In the genomic region with DNA sequence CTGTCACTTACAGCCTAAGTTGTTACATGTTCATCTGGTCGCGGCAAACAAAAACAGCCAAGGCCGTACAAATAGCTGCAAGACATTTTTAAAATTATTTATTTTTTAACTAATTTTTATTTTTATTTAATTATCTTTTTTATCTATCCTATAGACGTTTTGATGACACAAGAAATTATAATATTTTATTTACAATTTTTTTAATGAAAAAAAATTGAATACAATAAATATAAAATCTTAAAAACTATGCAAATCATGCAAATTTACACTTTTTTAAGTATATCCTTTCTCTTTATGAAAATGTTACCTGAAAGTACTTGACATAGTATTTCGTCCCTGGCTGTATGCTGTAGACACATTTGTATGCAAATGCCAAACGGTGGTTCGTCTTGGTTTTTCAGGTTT, we compare ENCODE assay signal across 1 fruit fly cellular context.
TF ChIP-seq lines count a peak whose summit lies in the region.

No protein-coding gene starts in this region.

TF ChIP-seq in whole organism, embryonic, 481 proteins besides CTCF, POLR2A, EP300 and RAD21 (continued from another document):
- TF ChIP-seq Abd-B (GFP tag; optimal IDR thresholded peaks at IDR 0.05; lab: Kevin White, UChicago) (peak; percentile 58), D (optimal IDR thresholded peaks at IDR 0.05; lab: Kevin White, UChicago) (no peak), D (GFP tag; optimal IDR thresholded peaks at IDR 0.05; lab: Kevin White, UChicago) (peak; percentile 70), Trl (optimal IDR thresholded peaks at IDR 0.05; lab: Kevin White, UChicago) (no peak), Trl (GFP tag; optimal IDR thresholded peaks at IDR 0.05; lab: Kevin White, UChicago) (no peak), Dll (GFP tag; IDR thresholded peaks at IDR 0.05; lab: Robert Waterston, UW; ENCODE audit: partially characterized antibody) (no peak), NC2β (GFP tag; optimal IDR thresholded peaks at IDR 0.05; lab: Kevin White, UChicago) (no peak), pros (GFP tag; optimal IDR thresholded peaks at IDR 0.05; lab: Kevin White, UChicago) (peak; percentile 20), CG18764 (GFP tag; optimal IDR thresholded peaks at IDR 0.05; lab: Kevin White, UChicago) (no peak), CG12236 (GFP tag; optimal IDR thresholded peaks at IDR 0.05; lab: Kevin White, UChicago) (no peak), zfh2 (GFP tag; optimal IDR thresholded peaks at IDR 0.05; lab: Kevin White, UChicago) (no peak), CG9215 (GFP tag; IDR thresholded peaks at IDR 0.05; lab: Robert Waterston, UW) (no peak; the same call in 1 of the 2 replicates), sens-2 (GFP tag; IDR thresholded peaks at IDR 0.05; lab: Robert Waterston, UW) (no peak), bowl (GFP tag; IDR thresholded peaks at IDR 0.05; lab: Robert Waterston, UW) (no peak), CG12744 (GFP tag; optimal IDR thresholded peaks at IDR 0.05; lab: Kevin White, UChicago) (no peak), CG4820 (GFP tag; optimal IDR thresholded peaks at IDR 0.05; lab: Kevin White, UChicago) (peak; percentile 22), rib (GFP tag; IDR thresholded peaks at IDR 0.05; lab: Robert Waterston, UW) (no peak), hth (optimal IDR thresholded peaks at IDR 0.05; lab: Kevin White, UChicago) (no peak), pnt (GFP tag; optimal IDR thresholded peaks at IDR 0.05; lab: Kevin White, UChicago) (no peak), cato (GFP tag; optimal IDR thresholded peaks at IDR 0.05; lab: Kevin White, UChicago; ENCODE audit: borderline replicate concordance) (no peak), usp (GFP tag; optimal IDR thresholded peaks at IDR 0.05; lab: Kevin White, UChicago) (no peak), lmd (GFP tag; IDR thresholded peaks at IDR 0.05; lab: Robert Waterston, UW) (peak; percentile 64)
